Worm (Caenorhabditis elegans) whole organism, young adult: Measurements from ENCODE around the gene rpn-1.

ENCODE experiments used
- C06A6.2 ChIP-seq: fragments of 200-800 bp; sonication (Bioruptor generic); conservative IDR thresholded peaks from 2 replicates; pipeline ENCODE4 v1.3.6; 2022; ENCODE audit warnings: missing genetic modification characterization, missing compliant biosample characterization
- C17E4.6 ChIP-seq: fragments of 200-800 bp; sonication (Bioruptor generic); IDR thresholded peaks from 2 replicates; pipeline ENCODE4 v1.3.6; 2022; ENCODE audit warnings: missing genetic modification reagents, missing genetic modification characterization, missing compliant biosample characterization
- D2030.7 ChIP-seq: fragments of 200-800 bp; sonication (Bioruptor generic); IDR thresholded peaks from 2 replicates; pipeline ENCODE4 v1.3.6; 2022; ENCODE audit warnings: missing genetic modification reagents, missing genetic modification characterization, missing compliant biosample characterization
- F10E7.11 ChIP-seq: sonication (generic microtip); optimal IDR thresholded peaks from 2 replicates; lab custom pipeline; 2017; ENCODE audit warnings: mild to moderate bottlenecking, missing genetic modification characterization, moderate library complexity, missing compliant biosample characterization
- F33H1.4 ChIP-seq: fragments of 200-800 bp; sonication (Bioruptor generic); IDR thresholded peaks from 2 replicates; pipeline ENCODE4 v1.3.6; 2022; ENCODE audit warnings: missing genetic modification reagents, missing genetic modification characterization, missing compliant biosample characterization
- F39B2.1 ChIP-seq: fragments of 200-800 bp; sonication (Bioruptor generic); IDR thresholded peaks from 2 replicates; pipeline ENCODE4 v1.3.6; 2022; ENCODE audit warnings: missing genetic modification reagents, missing genetic modification characterization, missing compliant biosample characterization
- F49E8.2 ChIP-seq: sonication (generic microtip); optimal IDR thresholded peaks from 3 replicates; lab custom pipeline; 2017; ENCODE audit warnings: missing genetic modification characterization, mild to moderate bottlenecking, missing compliant biosample characterization, antibody characterized with exemption, moderate library complexity; ENCODE audit not compliant: insufficient read depth
- F57C9.4 ChIP-seq: sonication (generic microtip); optimal IDR thresholded peaks from 2 replicates; lab custom pipeline; 2017; ENCODE audit warnings: mild to moderate bottlenecking, missing genetic modification characterization, missing compliant biosample characterization
- Y53G8AR.9 ChIP-seq: fragments of 200-800 bp; sonication (Bioruptor generic); conservative IDR thresholded peaks from 2 replicates; pipeline ENCODE4 v1.3.6; 2022; ENCODE audit warnings: missing genetic modification reagents, missing genetic modification characterization, missing compliant biosample characterization
- Y95B8A.8 ChIP-seq: fragments of 200-800 bp; sonication (Bioruptor generic); IDR thresholded peaks from 2 replicates; pipeline ENCODE4 v1.3.6; 2022; ENCODE audit warnings: missing genetic modification reagents, missing genetic modification characterization, missing compliant biosample characterization
- ama-1 ChIP-seq, 3 experiments: fragments of 150-350 bp in 1 of 3; sonication (generic microtip) in 2 of 3; optimal IDR thresholded peaks; 2 replicates each; lab custom pipeline; 2014 to 2018; ENCODE audit warnings: missing biosample characterization in 2 of 3, missing genetic modification characterization in 2 of 3, missing genetic modification reagents in 2 of 3
- attf-3 ChIP-seq: fragments of 200-800 bp; sonication (Bioruptor generic); conservative IDR thresholded peaks from 2 replicates; pipeline ENCODE4 v1.3.6; 2022; ENCODE audit warnings: missing genetic modification reagents, missing genetic modification characterization, missing compliant biosample characterization
- attf-6 ChIP-seq: fragments of 200-800 bp; sonication (Bioruptor generic); IDR thresholded peaks from 2 replicates; pipeline ENCODE4 v1.3.6; 2022; ENCODE audit warnings: missing genetic modification reagents, missing genetic modification characterization, missing compliant biosample characterization
- bed-1 ChIP-seq: fragments of 200-800 bp; sonication (Bioruptor generic); IDR thresholded peaks from 2 replicates; pipeline ENCODE4 v1.3.6; 2022; ENCODE audit warnings: missing genetic modification reagents, missing genetic modification characterization, missing compliant biosample characterization
- ccch-3 ChIP-seq: fragments of 200-800 bp; sonication (Bioruptor generic); optimal IDR thresholded peaks from 2 replicates; lab custom pipeline; 2018; ENCODE audit warnings: mild to moderate bottlenecking, missing genetic modification characterization, missing compliant biosample characterization
- cebp-1 ChIP-seq, 2 experiments: fragments of 200-800 bp in 1 of 2; sonication (Bioruptor generic) in 1 of 2; sonication (generic microtip) in 1 of 2; IDR thresholded peaks in 1 of 2; optimal IDR thresholded peaks in 1 of 2; 2 replicates each; pipeline versions ENCODE4 v1.3.6 to Lab custom; 2017 to 2022; ENCODE audit warnings: missing compliant biosample characterization in 2 of 2, missing genetic modification characterization in 2 of 2, mild to moderate bottlenecking in 1 of 2, missing genetic modification reagents in 1 of 2, moderate library complexity in 1 of 2
- ceh-100 ChIP-seq: fragments of 200-800 bp; sonication (Bioruptor generic); IDR thresholded peaks from 2 replicates; pipeline ENCODE4 v1.3.6; 2022; ENCODE audit warnings: missing genetic modification reagents, missing genetic modification characterization, missing compliant biosample characterization
- chd-7 ChIP-seq: sonication (generic microtip); optimal IDR thresholded peaks from 2 replicates; lab custom pipeline; 2016; ENCODE audit warnings: mild to moderate bottlenecking, missing genetic modification characterization, moderate library complexity, missing compliant biosample characterization
- dox-1 ChIP-seq: fragments of 200-800 bp; sonication (Bioruptor generic); IDR thresholded peaks from 2 replicates; pipeline ENCODE4 v1.3.6; 2022; ENCODE audit warnings: missing genetic modification reagents, missing genetic modification characterization, missing compliant biosample characterization
- dpff-1 ChIP-seq: sonication (generic microtip); optimal IDR thresholded peaks from 2 replicates; lab custom pipeline; 2017; ENCODE audit warnings: mild to moderate bottlenecking, missing genetic modification characterization, missing compliant biosample characterization
- egrh-3 ChIP-seq: fragments of 200-800 bp; sonication (Bioruptor generic); IDR thresholded peaks from 2 replicates; pipeline ENCODE4 v1.3.6; 2022; ENCODE audit warnings: missing genetic modification reagents, missing genetic modification characterization, missing compliant biosample characterization
- ekl-4 ChIP-seq: fragments of 200-800 bp; sonication (Bioruptor generic); IDR thresholded peaks from 2 replicates; pipeline ENCODE4 v1.3.6; 2022; ENCODE audit warnings: missing genetic modification reagents, missing genetic modification characterization, missing compliant biosample characterization
- hlh-12 ChIP-seq: sonication (generic microtip); optimal IDR thresholded peaks from 2 replicates; lab custom pipeline; 2016; ENCODE audit warnings: missing genetic modification characterization, missing compliant biosample characterization
- hmg-1.2 ChIP-seq: fragments of 200-800 bp; sonication (Bioruptor generic); IDR thresholded peaks from 2 replicates; pipeline ENCODE4 v1.3.6; 2022; ENCODE audit warnings: missing genetic modification reagents, missing genetic modification characterization, missing compliant biosample characterization
- lag-1 ChIP-seq: fragments of 200-800 bp; sonication (Bioruptor generic); IDR thresholded peaks from 2 replicates; pipeline ENCODE4 v1.3.6; 2022; ENCODE audit warnings: missing genetic modification reagents, missing genetic modification characterization, missing compliant biosample characterization
- let-607 ChIP-seq, 2 experiments: fragments of 200-800 bp in 1 of 2; sonication (Bioruptor generic) in 1 of 2; sonication (generic microtip) in 1 of 2; optimal IDR thresholded peaks; 2 replicates each; lab custom pipeline; 2016 to 2018; ENCODE audit warnings: mild to moderate bottlenecking in 2 of 2, missing compliant biosample characterization in 2 of 2, missing genetic modification characterization in 2 of 2, moderate library complexity in 2 of 2, missing genotype in 1 of 2
- lin-26 ChIP-seq: fragments of 200-800 bp; sonication (Bioruptor generic); IDR thresholded peaks from 2 replicates; pipeline ENCODE4 v1.3.6; 2022; ENCODE audit warnings: missing genetic modification reagents, missing genetic modification characterization, missing compliant biosample characterization
- lin-40 ChIP-seq: sonication (generic microtip); optimal IDR thresholded peaks from 2 replicates; lab custom pipeline; 2016; ENCODE audit warnings: missing genetic modification characterization, mild to moderate bottlenecking, missing compliant biosample characterization, missing genotype, missing genetic modification reagents
- lsy-27 ChIP-seq: sonication (generic microtip); optimal IDR thresholded peaks from 2 replicates; lab custom pipeline; 2017; ENCODE audit warnings: missing genetic modification characterization, mild to moderate bottlenecking, missing compliant biosample characterization, antibody characterized with exemption, missing genotype, borderline replicate concordance; ENCODE audit not compliant: insufficient read depth
- madf-6 ChIP-seq: fragments of 200-800 bp; sonication (Bioruptor generic); IDR thresholded peaks from 2 replicates; pipeline ENCODE4 v1.3.6; 2022; ENCODE audit warnings: missing genetic modification reagents, missing genetic modification characterization, missing compliant biosample characterization
- madf-8 ChIP-seq: fragments of 200-800 bp; sonication (Bioruptor generic); conservative IDR thresholded peaks from 2 replicates; pipeline ENCODE4 v1.3.6; 2022; ENCODE audit warnings: missing genetic modification reagents, missing genetic modification characterization, missing compliant biosample characterization
- mcd-1 ChIP-seq: fragments of 200-800 bp; sonication (Bioruptor generic); IDR thresholded peaks from 2 replicates; pipeline ENCODE4 v1.3.6; 2022; ENCODE audit warnings: missing genetic modification reagents, missing genetic modification characterization, missing compliant biosample characterization
- nfyb-1 ChIP-seq: fragments of 200-800 bp; sonication (Bioruptor generic); IDR thresholded peaks from 2 replicates; pipeline ENCODE4 v1.3.6; 2022; ENCODE audit warnings: missing genetic modification reagents, missing genetic modification characterization, missing compliant biosample characterization
- nhr-80 ChIP-seq: sonication (generic microtip); optimal IDR thresholded peaks from 2 replicates; lab custom pipeline; 2016; ENCODE audit warnings: missing genetic modification characterization, missing compliant biosample characterization
- pbrm-1 ChIP-seq: fragments of 200-800 bp; sonication (Bioruptor generic); IDR thresholded peaks from 2 replicates; pipeline ENCODE4 v1.3.6; 2022; ENCODE audit warnings: missing genetic modification reagents, missing genetic modification characterization, missing compliant biosample characterization
- rcor-1 ChIP-seq: fragments of 200-800 bp; sonication (Bioruptor generic); IDR thresholded peaks from 2 replicates; pipeline ENCODE4 v1.3.6; 2022; ENCODE audit warnings: missing genetic modification reagents, missing genetic modification characterization, missing compliant biosample characterization
- repo-1 ChIP-seq: sonication (generic microtip); optimal IDR thresholded peaks from 2 replicates; lab custom pipeline; 2017; ENCODE audit warnings: mild to moderate bottlenecking, missing genetic modification characterization, missing compliant biosample characterization
- sea-2 ChIP-seq: fragments of 200-800 bp; sonication (Bioruptor generic); IDR thresholded peaks from 2 replicates; pipeline ENCODE4 v1.3.6; 2022; ENCODE audit warnings: missing genetic modification characterization, missing compliant biosample characterization
- snpc-1.1 ChIP-seq: sonication (generic microtip); optimal IDR thresholded peaks from 2 replicates; lab custom pipeline; 2017; ENCODE audit warnings: missing genetic modification characterization, mild to moderate bottlenecking, missing compliant biosample characterization, antibody characterized with exemption, moderate library complexity, missing genotype, missing genetic modification reagents; ENCODE audit not compliant: insufficient read depth
- snpc-1.3 ChIP-seq: sonication (generic microtip); optimal IDR thresholded peaks from 2 replicates; lab custom pipeline; 2017; ENCODE audit warnings: missing genetic modification characterization, mild to moderate bottlenecking, missing compliant biosample characterization, antibody characterized with exemption, moderate library complexity, missing genotype, missing genetic modification reagents; ENCODE audit not compliant: insufficient read depth
- snpc-3.4 ChIP-seq: sonication (generic microtip); optimal IDR thresholded peaks from 2 replicates; lab custom pipeline; 2017; ENCODE audit warnings: missing genetic modification characterization, mild to moderate bottlenecking, missing compliant biosample characterization, antibody characterized with exemption, moderate library complexity, missing genotype, missing genetic modification reagents
- snpc-4 ChIP-seq, 5 experiments: fragments of 150-350 bp in 1 of 5; sonication (generic microtip) in 4 of 5; optimal IDR thresholded peaks; 2 replicates each; lab custom pipeline; 2014 to 2018; ENCODE audit warnings: missing genetic modification characterization in 5 of 5, missing biosample characterization in 3 of 5, antibody characterized with exemption in 2 of 5, mild to moderate bottlenecking in 2 of 5, missing compliant biosample characterization in 2 of 5, missing genotype in 2 of 5, moderate library complexity in 2 of 5, missing genetic modification reagents in 1 of 5
- unc-130 ChIP-seq: sonication (generic microtip); optimal IDR thresholded peaks from 2 replicates; lab custom pipeline; 2016; ENCODE audit warnings: missing genetic modification reagents, missing genetic modification characterization, missing compliant biosample characterization
- zim-3 ChIP-seq: sonication (generic microtip); optimal IDR thresholded peaks from 2 replicates; lab custom pipeline; 2017; ENCODE audit warnings: mild to moderate bottlenecking, missing genetic modification characterization, moderate library complexity, missing compliant biosample characterization
- ztf-18 ChIP-seq: sonication (generic microtip); optimal IDR thresholded peaks from 2 replicates; lab custom pipeline; 2016; ENCODE audit warnings: missing genotype, mild to moderate bottlenecking, missing genetic modification characterization, missing compliant biosample characterization

Gene rpn-1

DNA sequence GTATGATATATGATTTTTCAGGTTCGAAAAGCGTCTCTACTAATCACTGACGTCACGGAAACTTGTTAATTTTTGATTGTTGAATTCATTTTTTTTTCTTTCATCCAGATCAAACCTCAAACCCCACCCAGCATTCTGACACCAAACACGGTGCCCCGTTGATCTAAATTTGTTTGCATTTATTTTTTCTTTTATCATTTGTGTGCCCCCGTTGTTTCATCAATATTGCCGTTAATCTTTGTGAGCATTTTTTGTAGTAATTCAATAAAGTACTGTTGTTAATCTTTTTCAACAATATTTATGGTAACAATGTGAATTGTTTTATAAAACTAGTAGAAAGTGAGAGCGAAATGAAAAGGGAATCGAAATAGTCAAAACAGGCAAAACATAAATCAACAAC, 7.1 kb upstream of the rpn-1 start (continued):
- TF ChIP-seq hlh-12 (tag; lab: Kevin White, UChicago) (no peak), C06A6.2 (no peak), sea-2 (GFP tag; lab: Robert Waterston, UW) (no peak), lin-40 (no peak), F57C9.4 (tag; lab: Kevin White, UChicago) (no peak), bed-1 (GFP tag; lab: Robert Waterston, UW) (no peak), ccch-3 (no peak), F39B2.1 (GFP tag; lab: Robert Waterston, UW) (no peak), attf-3 (GFP tag; lab: Robert Waterston, UW) (no peak), snpc-1.3 (no peak), lsy-27 (tag; lab: Kevin White, UChicago) (no peak), unc-130 (no peak), F10E7.11 (tag; lab: Kevin White, UChicago) (no peak), rcor-1 (GFP tag; lab: Robert Waterston, UW) (no peak), let-607 (tag; optimal IDR thresholded peaks at IDR 0.05; lab: Kevin White, UChicago) (no peak), chd-7 (tag; lab: Kevin White, UChicago) (no peak), lag-1 (no peak), dpff-1 (tag; lab: Kevin White, UChicago) (no peak), snpc-3.4 (tag; lab: Kevin White, UChicago) (no peak), snpc-1.1 (peak; percentile 47), nfyb-1 (GFP tag; lab: Robert Waterston, UW) (no peak), nhr-80 (no peak), ama-1 (optimal IDR thresholded peaks at IDR 0.05; lab: Kevin White, UChicago) (no peak), ama-1 (GFP tag; optimal IDR thresholded peaks at IDR 0.05; lab: Kevin White, UChicago) (peak in 1 of 2 experiments; percentile 32), repo-1 (tag; lab: Kevin White, UChicago) (no peak), Y53G8AR.9 (GFP tag; lab: Robert Waterston, UW) (0 out of 2 replicates have a peak, but pooled peaks have one; percentile 57), zim-3 (tag; lab: Kevin White, UChicago) (no peak), cebp-1 (GFP tag; IDR thresholded peaks at IDR 0.05; lab: Robert Waterston, UW) (no peak), cebp-1 (tag; optimal IDR thresholded peaks at IDR 0.05; lab: Kevin White, UChicago) (peak; percentile 5)

DNA sequence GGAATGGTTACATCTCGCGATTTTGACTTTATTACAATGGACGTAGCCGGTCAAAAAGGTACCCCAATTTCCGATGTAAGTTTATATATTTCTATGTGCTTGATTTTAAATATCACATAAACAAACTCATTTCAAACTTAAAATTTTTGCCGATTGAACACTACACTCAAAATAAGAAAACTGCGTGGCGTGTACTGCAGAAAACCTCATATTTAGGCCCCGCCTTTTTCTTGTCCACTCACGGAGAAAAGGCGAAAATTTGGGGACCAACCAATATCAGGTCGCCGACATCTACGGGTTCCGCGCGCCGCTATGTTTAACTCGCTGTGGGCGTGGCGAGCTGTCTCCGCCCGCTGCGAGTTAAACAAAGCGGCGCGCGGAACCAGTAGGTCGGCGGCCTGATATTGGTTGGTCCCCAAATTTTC, 4.5 kb upstream of the rpn-1 start:
- TF ChIP-seq F49E8.2 (tag; lab: Kevin White, UChicago) (peak; percentile 2), dox-1 (GFP tag; lab: Robert Waterston, UW) (peak; percentile 64), madf-8 (0 out of 2 replicates have a peak, but pooled peaks have one; percentile 15), snpc-1.1 (peak; percentile 88), Y53G8AR.9 (GFP tag; lab: Robert Waterston, UW) (peak; percentile 58; the same call in 1 of the 2 replicates), snpc-4 (GFP tag; optimal IDR thresholded peaks at IDR 0.05; lab: Kevin White, UChicago) (peak; percentile 86), snpc-4 (tag; optimal IDR thresholded peaks at IDR 0.05; lab: Kevin White, UChicago) (peak in 3 of 4 experiments; percentile 91 to 94 (median 94)), Y95B8A.8 (0 out of 2 replicates have a peak, but pooled peaks have one; percentile 28), ceh-100 (peak; percentile 59; the same call in 1 of the 2 replicates), F33H1.4 (GFP tag; lab: Robert Waterston, UW) (peak; percentile 58), D2030.7 (GFP tag; lab: Robert Waterston, UW) (peak; percentile 76), hmg-1.2 (GFP tag; lab: Robert Waterston, UW) (peak; percentile 89), ekl-4 (GFP tag; lab: Robert Waterston, UW) (peak; percentile 63), madf-6 (GFP tag; lab: Robert Waterston, UW) (peak; percentile 71), attf-6 (peak; percentile 77), lin-26 (GFP tag; lab: Robert Waterston, UW) (0 out of 2 replicates have a peak, but pooled peaks have one; percentile 16), C17E4.6 (GFP tag; lab: Robert Waterston, UW) (peak; percentile 40; the same call in 1 of the 2 replicates), egrh-3 (GFP tag; lab: Robert Waterston, UW) (0 out of 2 replicates have a peak, but pooled peaks have one; percentile 28), pbrm-1 (GFP tag; lab: Robert Waterston, UW) (peak; percentile 80), mcd-1 (GFP tag; lab: Robert Waterston, UW) (peak; percentile 57), snpc-3.4 (tag; lab: Kevin White, UChicago) (peak; percentile 33), ztf-18 (tag; lab: Kevin White, UChicago) (peak; percentile 20)
